Fruit fly (Drosophila melanogaster): ENCODE measurements around the gene CG42831.

The CG42831 gene

DNA sequence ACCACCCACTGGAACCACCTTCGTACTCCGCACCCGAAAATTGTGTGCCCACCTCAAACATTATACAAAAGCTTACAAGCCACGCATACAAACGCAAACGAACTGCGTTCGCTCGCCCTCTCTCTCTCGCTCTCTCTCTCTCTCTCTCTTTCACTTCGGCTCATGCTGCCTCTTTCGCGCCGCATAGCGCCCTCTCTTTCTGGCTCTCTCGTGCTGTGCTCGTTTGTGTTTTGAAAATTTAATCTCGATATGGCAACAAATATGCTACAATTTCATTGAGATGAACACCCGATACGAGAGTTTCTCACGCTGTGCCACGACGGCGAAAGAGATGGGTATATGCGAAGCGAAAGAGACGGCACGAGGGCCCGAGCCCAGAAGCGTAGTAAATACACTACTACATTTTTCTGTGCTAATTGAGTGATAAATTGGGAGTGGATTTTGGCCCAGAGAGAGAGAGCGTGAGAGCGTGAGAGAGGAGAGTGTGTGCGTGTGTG lies 42.0 kb downstream of the CG42831 start (continued):
- TF ChIP-seq pho (GFP tag; optimal IDR thresholded peaks at IDR 0.05) (peak; percentile 37), CG31224 (GFP tag; IDR thresholded peaks at IDR 0.05) (no peak), D (optimal IDR thresholded peaks at IDR 0.05) (peak; percentile 79), D (GFP tag; optimal IDR thresholded peaks at IDR 0.05) (peak; percentile 62), chm (GFP tag; IDR thresholded peaks at IDR 0.05) (peak; percentile 79; the same call in 1 of the 2 replicates), ci (GFP tag; IDR thresholded peaks at IDR 0.05) (peak; percentile 69), tap (tag; optimal IDR thresholded peaks at IDR 0.05) (peak; percentile 58), B-H2 (GFP tag; optimal IDR thresholded peaks at IDR 0.05) (peak; percentile 11), kni (GFP tag; optimal IDR thresholded peaks at IDR 0.05) (peak; percentile 90), CG8281 (tag; optimal IDR thresholded peaks at IDR 0.05) (peak; percentile 25), crc (GFP tag; optimal IDR thresholded peaks at IDR 0.05) (no peak), CG10543 (GFP tag; optimal IDR thresholded peaks at IDR 0.05) (peak; percentile 88), CG14050 (GFP tag; IDR thresholded peaks at IDR 0.05) (no peak), fru (optimal IDR thresholded peaks at IDR 0.05) (no peak), CG34376 (GFP tag; optimal IDR thresholded peaks at IDR 0.05) (peak; percentile 36), trem (tag; optimal IDR thresholded peaks at IDR 0.05) (no peak), maf-S (GFP tag; optimal IDR thresholded peaks at IDR 0.05) (peak; percentile 20), ems (GFP tag; optimal IDR thresholded peaks at IDR 0.05) (peak; percentile 19), CG17612 (GFP tag; IDR thresholded peaks at IDR 0.05) (no peak), Doc3 (GFP tag; IDR thresholded peaks at IDR 0.05; ENCODE audit: partially characterized antibody) (no peak), CG3281 (GFP tag; optimal IDR thresholded peaks at IDR 0.05) (no peak), shn (GFP tag; optimal IDR thresholded peaks at IDR 0.05) (peak; percentile 51), Camta (GFP tag; optimal IDR thresholded peaks at IDR 0.05) (no peak), hbn (GFP tag; IDR thresholded peaks at IDR 0.05; ENCODE audit: partially characterized antibody) (no peak), Poxn (GFP tag; IDR thresholded peaks at IDR 0.05) (no peak), eyg (GFP tag; optimal IDR thresholded peaks at IDR 0.05) (peak; percentile 8), ATbp (GFP tag; optimal IDR thresholded peaks at IDR 0.05) (peak; percentile 54), CG9609 (GFP tag; optimal IDR thresholded peaks at IDR 0.05) (peak; percentile 21), CG31365 (tag; optimal IDR thresholded peaks at IDR 0.05) (peak; percentile 4), otp (GFP tag; IDR thresholded peaks at IDR 0.05) (0 out of 3 replicates have a peak, but pooled peaks have one; percentile 60), vvl (GFP tag; IDR thresholded peaks at IDR 0.05) (peak; percentile 88), CG4854 (GFP tag; optimal IDR thresholded peaks at IDR 0.05) (no peak), H15 (GFP tag; IDR thresholded peaks at IDR 0.05) (no peak), CG31441 (GFP tag; IDR thresholded peaks at IDR 0.05) (no peak; the same call in 1 of the 2 replicates), nerfin-2 (GFP tag; IDR thresholded peaks at IDR 0.05; ENCODE audit: partially characterized antibody) (peak; percentile 48; the same call in 1 of the 2 replicates), CrebB (tag; optimal IDR thresholded peaks at IDR 0.05) (peak; percentile 36), CG17385 (GFP tag; optimal IDR thresholded peaks at IDR 0.05) (peak; percentile 24), lmd (GFP tag; IDR thresholded peaks at IDR 0.05) (no peak), Optix (GFP tag; IDR thresholded peaks at IDR 0.05) (no peak), CG17829 (tag; optimal IDR thresholded peaks at IDR 0.05) (peak; percentile 69), odd (GFP tag; optimal IDR thresholded peaks at IDR 0.05) (peak; percentile 36), bigmax (GFP tag; optimal IDR thresholded peaks at IDR 0.05) (no peak), CG6791 (GFP tag; IDR thresholded peaks at IDR 0.05; ENCODE audit: partially characterized antibody) (peak; percentile 17; the same call in 1 of the 3 replicates), Drgx (GFP tag; IDR thresholded peaks at IDR 0.05) (peak; percentile 67), fd64A (GFP tag; optimal IDR thresholded peaks at IDR 0.05) (peak; percentile 18), Neu2 (GFP tag; optimal IDR thresholded peaks at IDR 0.05; ENCODE audit: borderline replicate concordance) (peak; percentile 11), Sry-β (GFP tag; optimal IDR thresholded peaks at IDR 0.05) (no peak), CG10654 (GFP tag; optimal IDR thresholded peaks at IDR 0.05) (no peak), CG9876 (GFP tag; optimal IDR thresholded peaks at IDR 0.05) (peak; percentile 0), da (GFP tag; optimal IDR thresholded peaks at IDR 0.05) (peak; percentile 84), ttk (GFP tag; IDR thresholded peaks at IDR 0.05) (0 out of 2 replicates have a peak, but pooled peaks have one; percentile 8)

Measured in whole organism, embryonic.